Fruit fly (Drosophila melanogaster): Measurements from ENCODE around the gene chb.

Gene chb

dm6 chr3L:21172527-21173253, at the start of gene chb, which contains the start of gene AsnS:
chb (plus strand) TSS chr3L:21172853.
AsnS (plus strand) TSS chr3L:21173118.
- TF ChIP-seq ey (GFP tag; optimal IDR thresholded peaks at IDR 0.05) (peak; percentile 83), CG32264 (GFP tag; optimal IDR thresholded peaks at IDR 0.05) (peak; percentile 64), Hr83 (GFP tag; optimal IDR thresholded peaks at IDR 0.05; ENCODE audit: poor library complexity, severe bottlenecking) (peak; percentile 35), CrebA (GFP tag; optimal IDR thresholded peaks at IDR 0.05; ENCODE audit: borderline replicate concordance) (peak; percentile 41), Hr78 (GFP tag; optimal IDR thresholded peaks at IDR 0.05) (no peak), brk (GFP tag; optimal IDR thresholded peaks at IDR 0.05) (peak; percentile 47), pan (optimal IDR thresholded peaks at IDR 0.05) (no peak), N (GFP tag; optimal IDR thresholded peaks at IDR 0.05) (no peak), sage (GFP tag; optimal IDR thresholded peaks at IDR 0.05) (peak; percentile 38), Jra (GFP tag; optimal IDR thresholded peaks at IDR 0.05) (peak; percentile 42), Myc (optimal IDR thresholded peaks at IDR 0.05) (no peak), foxo (GFP tag; optimal IDR thresholded peaks at IDR 0.05) (peak in 1 of 2 experiments; percentile 87), usp (GFP tag; optimal IDR thresholded peaks at IDR 0.05) (no peak), lola (GFP tag; optimal IDR thresholded peaks at IDR 0.05) (no peak), Rel (GFP tag; optimal IDR thresholded peaks at IDR 0.05) (no peak), Rel (tag; optimal IDR thresholded peaks at IDR 0.05) (peak; percentile 9), HLH106 (tag; optimal IDR thresholded peaks at IDR 0.05) (peak; percentile 87), jim (GFP tag; optimal IDR thresholded peaks at IDR 0.05) (no peak), psq (GFP tag; optimal IDR thresholded peaks at IDR 0.05) (peak; percentile 65), fru (GFP tag; optimal IDR thresholded peaks at IDR 0.05) (peak; percentile 71), br (GFP tag; optimal IDR thresholded peaks at IDR 0.05) (peak; percentile 77), Dfd (GFP tag; optimal IDR thresholded peaks at IDR 0.05) (no peak), dmrt93B (GFP tag; optimal IDR thresholded peaks at IDR 0.05) (peak; percentile 52), dl (GFP tag; optimal IDR thresholded peaks at IDR 0.05; ENCODE audit: insufficient read depth in 1 of 2, partially characterized antibody in 2 of 2) (peak in 1 of 2 experiments; percentile 8), sv (GFP tag; optimal IDR thresholded peaks at IDR 0.05) (no peak), h (GFP tag; optimal IDR thresholded peaks at IDR 0.05) (peak; percentile 87), Vsx2 (GFP tag; optimal IDR thresholded peaks at IDR 0.05; ENCODE audit: partially characterized antibody) (no peak), dsf (GFP tag; optimal IDR thresholded peaks at IDR 0.05; ENCODE audit: borderline replicate concordance) (peak; percentile 44), Sp1 (GFP tag; optimal IDR thresholded peaks at IDR 0.05) (peak; percentile 88), rgr (GFP tag; optimal IDR thresholded peaks at IDR 0.05) (peak; percentile 92), woc (GFP tag; optimal IDR thresholded peaks at IDR 0.05) (peak; percentile 87), OdsH (GFP tag; optimal IDR thresholded peaks at IDR 0.05) (peak; percentile 86), Mio (GFP tag; optimal IDR thresholded peaks at IDR 0.05) (no peak), Hnf4 (GFP tag; optimal IDR thresholded peaks at IDR 0.05) (peak; percentile 82), CG9705 (GFP tag; optimal IDR thresholded peaks at IDR 0.05) (no peak)

- TF ChIP-seq Myc (optimal IDR thresholded peaks at IDR 0.05), result no peak
- TF ChIP-seq CG32264 (GFP tag; optimal IDR thresholded peaks at IDR 0.05), result no peak
- no peak for TF ChIP-seq N (GFP tag; optimal IDR thresholded peaks at IDR 0.05)
- no peak for TF ChIP-seq dmrt93B (GFP tag; optimal IDR thresholded peaks at IDR 0.05)
- no peak for TF ChIP-seq fru (GFP tag; optimal IDR thresholded peaks at IDR 0.05)
- TF ChIP-seq CG9705 (GFP tag; optimal IDR thresholded peaks at IDR 0.05), result no peak
- no peak for TF ChIP-seq woc (GFP tag; optimal IDR thresholded peaks at IDR 0.05)
These were observed 49.2 kb upstream of the chb start, which contains the start of gene CG33284 for dm6 chr3L:21123453-21123852. CG33284 (plus strand) TSS chr3L:21123753.

- TF ChIP-seq Jra (GFP tag; optimal IDR thresholded peaks at IDR 0.05) (no peak), sage (GFP tag; optimal IDR thresholded peaks at IDR 0.05) (no peak), dsf (GFP tag; optimal IDR thresholded peaks at IDR 0.05; ENCODE audit: borderline replicate concordance) (no peak), tai (GFP tag; optimal IDR thresholded peaks at IDR 0.05) (no peak), GATAd (GFP tag; optimal IDR thresholded peaks at IDR 0.05) (no peak), brk (GFP tag; optimal IDR thresholded peaks at IDR 0.05) (no peak), foxo (GFP tag; optimal IDR thresholded peaks at IDR 0.05) (no peak), Hr78 (GFP tag; optimal IDR thresholded peaks at IDR 0.05) (no peak), CG32264 (GFP tag; optimal IDR thresholded peaks at IDR 0.05) (no peak), woc (GFP tag; optimal IDR thresholded peaks at IDR 0.05) (no peak), rgr (GFP tag; optimal IDR thresholded peaks at IDR 0.05) (no peak), OdsH (GFP tag; optimal IDR thresholded peaks at IDR 0.05) (no peak), Vsx2 (GFP tag; optimal IDR thresholded peaks at IDR 0.05; ENCODE audit: partially characterized antibody) (no peak), lola (GFP tag; optimal IDR thresholded peaks at IDR 0.05) (no peak)
These were observed 43.0 kb upstream of the chb start for dm6 chr3L:21129682-21130081.

All from whole organism, wandering third instar larva.